Fruit fly (Drosophila melanogaster): ENCODE data around the gene CG33322.

Gene CG33322

DNA sequence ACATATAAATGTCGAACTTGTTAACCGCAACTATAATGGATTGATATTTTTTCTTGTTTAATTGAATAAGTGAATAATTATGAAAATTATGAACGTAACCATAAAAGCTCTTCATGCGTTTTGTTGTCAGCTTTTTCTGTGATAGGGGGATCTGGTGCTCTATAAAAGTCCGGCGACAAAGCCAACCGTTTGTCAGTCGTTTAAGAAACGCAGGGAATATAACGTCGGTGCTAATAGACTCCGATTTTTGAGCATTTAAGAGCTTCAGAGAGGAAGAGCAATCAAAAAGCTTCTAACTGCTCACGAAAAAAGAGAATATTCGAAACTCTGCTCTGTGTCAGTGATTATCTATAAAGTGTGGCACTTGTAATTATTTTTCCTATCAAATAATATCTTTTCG, 15.0 kb upstream of the CG33322 start, which contains the start of gene CG31674:
TSS of gene CG31674 (plus strand) at position 203 of the 400 bp plus-strand sequence.
- TF ChIP-seq insv (optimal IDR thresholded peaks at IDR 0.05) (no peak), ttk (optimal IDR thresholded peaks at IDR 0.05) (no peak), psq (optimal IDR thresholded peaks at IDR 0.05) (no peak), Myc (optimal IDR thresholded peaks at IDR 0.05) (no peak), h (optimal IDR thresholded peaks at IDR 0.05) (no peak), Sin3A (optimal IDR thresholded peaks at IDR 0.05) (no peak)

dm6 chr2L:20829755-20830396, 13.8 kb upstream of the CG33322 start:
- no peak for TF ChIP-seq psq (optimal IDR thresholded peaks at IDR 0.05)
- TF ChIP-seq Sin3A (optimal IDR thresholded peaks at IDR 0.05), result no peak
- no peak for TF ChIP-seq Myc (optimal IDR thresholded peaks at IDR 0.05)
- no peak for TF ChIP-seq ttk (optimal IDR thresholded peaks at IDR 0.05)
- no peak for TF ChIP-seq insv (optimal IDR thresholded peaks at IDR 0.05)
- TF ChIP-seq h (optimal IDR thresholded peaks at IDR 0.05), result no peak

DNA sequence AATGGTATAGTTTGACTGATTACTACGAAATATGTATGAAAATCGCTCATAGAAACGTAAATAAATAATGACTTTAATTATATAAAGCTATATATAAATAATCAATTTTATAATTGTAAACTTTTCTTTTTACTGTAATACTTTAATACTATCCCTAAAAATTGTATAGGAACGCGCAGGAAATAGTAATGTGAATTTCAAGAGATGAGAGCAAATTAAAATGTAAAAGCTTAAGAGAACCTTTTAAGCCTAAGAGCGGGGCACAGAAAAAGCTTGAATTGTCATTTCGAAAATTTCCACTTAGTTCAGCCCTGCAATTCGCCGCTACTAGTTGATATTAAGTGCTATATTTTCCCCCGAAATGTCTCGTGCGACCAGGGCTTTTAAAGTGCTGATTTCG, 13.3 kb upstream of the CG33322 start, which contains the start of gene CG31673:
TSS of gene CG31673 (plus strand) at position 301 of the 400 bp plus-strand sequence.
- no peak for TF ChIP-seq h (optimal IDR thresholded peaks at IDR 0.05)
- TF ChIP-seq psq (optimal IDR thresholded peaks at IDR 0.05), result no peak
- TF ChIP-seq Myc (optimal IDR thresholded peaks at IDR 0.05), result no peak
- TF ChIP-seq Sin3A (optimal IDR thresholded peaks at IDR 0.05), result no peak
- no peak for TF ChIP-seq insv (optimal IDR thresholded peaks at IDR 0.05)
- no peak for TF ChIP-seq ttk (optimal IDR thresholded peaks at IDR 0.05)

DNA sequence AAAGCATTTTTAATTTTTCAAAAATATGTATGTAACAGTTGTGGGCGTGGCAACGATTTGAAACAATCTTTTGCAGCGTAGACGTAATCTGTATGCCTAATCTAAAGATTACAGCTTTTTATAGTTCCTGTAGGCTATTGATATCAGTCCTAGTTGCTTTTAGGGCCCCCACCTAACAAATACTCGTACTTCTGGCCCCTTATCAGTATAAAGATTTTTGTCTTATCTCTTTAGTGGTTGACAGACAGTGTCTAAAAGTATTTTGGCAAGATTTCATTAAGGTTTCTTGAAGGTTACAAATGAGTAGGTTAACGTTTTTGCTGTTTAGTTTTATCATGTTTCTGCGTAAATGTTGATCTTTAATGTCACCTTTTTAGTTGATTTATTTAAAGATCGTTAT, 12.7 kb upstream of the CG33322 start:
- TF ChIP-seq insv (optimal IDR thresholded peaks at IDR 0.05) (no peak), ttk (optimal IDR thresholded peaks at IDR 0.05) (no peak), h (optimal IDR thresholded peaks at IDR 0.05) (no peak), Myc (optimal IDR thresholded peaks at IDR 0.05) (no peak), psq (optimal IDR thresholded peaks at IDR 0.05) (no peak)

DNA sequence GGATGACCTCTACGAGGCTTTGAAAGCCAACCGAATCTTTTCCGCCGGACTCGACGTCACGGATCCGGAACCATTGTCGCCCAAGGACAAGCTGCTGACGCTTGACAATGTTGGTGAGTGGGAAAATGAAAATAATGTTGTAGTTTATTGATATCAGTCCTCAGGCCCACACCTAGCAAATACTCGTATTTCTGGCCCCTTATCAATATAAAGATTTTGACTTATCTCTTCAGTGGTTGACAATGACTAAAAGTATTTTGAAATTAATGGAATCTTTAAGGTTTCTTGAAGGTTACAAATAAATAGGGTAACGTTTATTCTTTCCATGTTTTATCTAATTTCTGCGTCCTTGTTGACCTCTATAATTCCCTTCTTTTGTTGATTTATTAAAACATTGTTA, 11.0 kb upstream of the CG33322 start:
- TF ChIP-seq h (optimal IDR thresholded peaks at IDR 0.05) (no peak), insv (optimal IDR thresholded peaks at IDR 0.05) (no peak), psq (optimal IDR thresholded peaks at IDR 0.05) (no peak), Myc (optimal IDR thresholded peaks at IDR 0.05) (no peak), ttk (optimal IDR thresholded peaks at IDR 0.05) (no peak), Sin3A (optimal IDR thresholded peaks at IDR 0.05) (no peak)

DNA sequence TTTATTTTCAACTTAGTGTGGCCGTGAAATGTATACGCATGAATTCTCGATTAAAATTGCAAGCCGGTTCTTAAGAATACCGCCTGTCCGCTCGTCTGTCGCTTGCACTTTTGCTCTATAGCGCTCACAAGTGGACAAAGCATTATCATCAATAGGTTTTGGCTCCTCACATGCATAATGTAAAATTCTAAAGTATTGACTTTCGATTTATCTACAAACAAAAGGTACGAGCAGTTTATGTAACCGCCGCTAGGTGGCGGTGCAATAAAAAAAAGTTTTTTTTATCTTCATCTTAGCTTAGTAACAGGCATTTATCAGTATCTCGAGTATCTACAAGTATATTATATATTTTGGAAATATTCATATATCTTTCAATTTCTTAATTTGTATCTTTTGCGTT, 10.2 kb upstream of the CG33322 start:
- TF ChIP-seq Myc (optimal IDR thresholded peaks at IDR 0.05) (no peak), insv (optimal IDR thresholded peaks at IDR 0.05) (no peak), psq (optimal IDR thresholded peaks at IDR 0.05) (no peak), h (optimal IDR thresholded peaks at IDR 0.05) (no peak), Sin3A (optimal IDR thresholded peaks at IDR 0.05) (no peak), ttk (optimal IDR thresholded peaks at IDR 0.05) (no peak)

DNA sequence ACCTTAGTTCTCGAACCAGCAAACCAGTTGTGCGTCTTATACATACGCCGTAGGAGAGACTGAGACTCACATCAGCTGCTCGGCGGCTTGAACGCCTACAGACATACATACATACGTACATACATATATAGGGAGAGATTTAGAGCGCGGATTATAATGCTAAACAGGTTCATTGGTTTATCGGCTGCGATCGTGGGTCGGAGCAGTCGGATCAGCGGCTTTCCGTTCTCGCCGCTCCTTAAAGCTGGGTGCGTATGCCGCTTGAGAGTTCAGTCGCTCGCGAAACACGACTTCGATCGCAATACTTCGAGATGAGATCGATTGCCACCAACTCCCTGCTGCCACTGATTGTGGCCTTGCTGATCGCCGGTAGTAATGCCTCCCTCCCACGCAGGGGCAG, 9.2 kb upstream of the CG33322 start:
- TF ChIP-seq insv (optimal IDR thresholded peaks at IDR 0.05) (no peak), ttk (optimal IDR thresholded peaks at IDR 0.05) (no peak), Myc (optimal IDR thresholded peaks at IDR 0.05) (no peak), Sin3A (optimal IDR thresholded peaks at IDR 0.05) (no peak), h (optimal IDR thresholded peaks at IDR 0.05) (no peak), psq (optimal IDR thresholded peaks at IDR 0.05) (no peak)

DNA sequence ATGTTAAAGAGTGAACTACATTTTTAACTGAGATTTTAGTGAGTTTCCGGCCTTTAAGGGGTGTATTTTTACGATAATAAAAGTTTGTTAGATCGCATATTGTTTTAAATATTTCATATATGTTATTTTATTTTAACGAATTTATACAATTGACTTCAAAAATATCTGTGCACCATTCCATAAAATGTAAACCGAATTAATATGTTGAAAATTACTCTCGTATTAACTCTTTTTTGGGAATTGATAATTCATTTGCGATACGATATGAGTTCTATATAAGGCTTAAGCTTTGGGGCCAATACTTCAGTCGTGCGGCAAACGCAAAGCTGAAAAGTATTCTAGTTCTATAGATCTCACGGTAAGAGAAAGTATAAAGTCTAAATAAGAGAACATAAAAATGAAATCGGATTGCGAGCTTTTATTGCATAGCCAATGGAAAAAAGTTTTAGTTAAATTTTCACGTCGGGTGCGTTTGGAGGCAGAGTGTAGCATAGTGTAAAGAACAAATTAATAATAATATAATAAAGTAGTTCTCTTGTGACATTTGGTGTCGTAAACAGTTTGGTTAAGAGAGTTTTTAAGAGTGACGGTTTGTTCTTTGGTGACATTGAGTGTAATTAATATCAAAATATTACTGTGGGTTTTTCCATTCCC, 8.2 kb upstream of the CG33322 start:
- TF ChIP-seq ttk (optimal IDR thresholded peaks at IDR 0.05) (no peak), Sin3A (optimal IDR thresholded peaks at IDR 0.05) (no peak), h (optimal IDR thresholded peaks at IDR 0.05) (no peak), Myc (optimal IDR thresholded peaks at IDR 0.05) (no peak), insv (optimal IDR thresholded peaks at IDR 0.05) (no peak), psq (optimal IDR thresholded peaks at IDR 0.05) (no peak)

DNA sequence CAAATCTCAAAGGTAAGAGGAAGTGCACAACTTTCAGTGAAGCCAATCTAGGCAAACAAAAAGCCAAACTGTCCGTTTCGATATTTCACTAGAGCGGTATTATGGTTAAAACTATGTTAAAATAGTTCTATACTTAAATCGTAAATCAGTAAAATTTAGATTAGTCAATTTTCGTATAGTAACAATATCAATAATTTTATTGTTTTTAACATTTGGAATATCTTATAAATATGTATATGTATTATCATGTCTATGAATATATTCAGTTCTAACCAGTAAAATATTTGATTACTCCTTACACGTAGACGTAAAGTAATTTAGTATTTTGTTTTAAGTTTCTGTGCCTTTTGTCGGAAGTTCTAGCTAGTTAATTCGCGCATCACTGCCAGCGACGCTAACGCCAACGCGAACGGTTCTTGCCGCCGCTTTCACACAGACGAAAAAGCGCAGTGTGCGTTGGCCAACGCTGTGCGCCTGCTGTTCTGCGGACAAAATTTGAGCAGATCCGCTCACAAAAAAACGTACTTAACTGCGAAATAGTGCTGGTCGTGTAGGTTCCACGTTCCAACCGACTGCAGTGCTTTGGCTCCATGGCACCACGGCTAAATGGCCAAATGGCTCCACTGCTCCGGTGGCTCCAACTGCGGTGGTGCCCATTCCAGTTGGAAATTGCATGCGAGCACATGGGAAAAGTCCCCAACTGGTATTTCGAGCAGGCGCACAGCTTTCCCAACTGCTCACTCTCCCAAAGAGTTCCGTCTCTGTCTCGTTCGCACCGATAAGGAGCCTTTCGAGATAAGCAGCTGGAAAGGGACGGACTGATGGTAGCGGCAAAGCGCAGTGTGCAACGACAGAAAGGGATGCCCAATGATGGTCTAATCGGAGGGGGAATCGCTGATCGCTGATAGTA, 7.4 kb upstream of the CG33322 start:
- TF ChIP-seq h (optimal IDR thresholded peaks at IDR 0.05) (no peak), psq (optimal IDR thresholded peaks at IDR 0.05) (no peak), Sin3A (optimal IDR thresholded peaks at IDR 0.05) (no peak)

- TF ChIP-seq Sin3A (optimal IDR thresholded peaks at IDR 0.05) (no peak), insv (optimal IDR thresholded peaks at IDR 0.05) (no peak), Myc (optimal IDR thresholded peaks at IDR 0.05) (no peak), h (optimal IDR thresholded peaks at IDR 0.05) (no peak), psq (optimal IDR thresholded peaks at IDR 0.05) (no peak), ttk (optimal IDR thresholded peaks at IDR 0.05) (no peak)
These were observed 6.6 kb upstream of the CG33322 start, which contains the start of gene CG9331 for dm6 chr2L:20822489-20823195. Gene CG9331, plus strand, starts transcription at chr2L:20822828.

dm6 chr2L:20822025-20822371, 6.0 kb upstream of the CG33322 start:
- TF ChIP-seq insv (optimal IDR thresholded peaks at IDR 0.05) (no peak), Sin3A (optimal IDR thresholded peaks at IDR 0.05) (no peak), psq (optimal IDR thresholded peaks at IDR 0.05) (no peak), Myc (optimal IDR thresholded peaks at IDR 0.05) (no peak), ttk (optimal IDR thresholded peaks at IDR 0.05) (no peak), h (optimal IDR thresholded peaks at IDR 0.05) (no peak)

All from Kc167 (cell line).